Fruit fly (Drosophila melanogaster): ENCODE results near the gene CG43924.
"Not testable (repeated sequence)": the region's sequence is repeated elsewhere in the genome, so short reads cannot be mapped to it uniquely, and the experiment has no call there.

- TF ChIP-seq CG7357 (GFP tag; IDR thresholded peaks at IDR 0.05); dmrt99B (tag; optimal IDR thresholded peaks at IDR 0.05); Atf3 (GFP tag; optimal IDR thresholded peaks at IDR 0.05); CG10274 (GFP tag; optimal IDR thresholded peaks at IDR 0.05); CG6272 (GFP tag; IDR thresholded peaks at IDR 0.05); sqz (GFP tag; optimal IDR thresholded peaks at IDR 0.05); CG17568 (GFP tag; optimal IDR thresholded peaks at IDR 0.05): not testable (repeated sequence)
Observed at dm6 chr2L:15676002-15676401, 34.9 kb downstream of the CG43924 start, which contains the start of gene CG43923.

Measured in whole organism, embryonic.